Worm (Caenorhabditis elegans): ENCODE measurements around the gene set-6.
"Not testable (repeated sequence)": the region's sequence is repeated elsewhere in the genome, so short reads cannot be mapped to it uniquely, and the experiment has no call there.

Gene set-6

DNA sequence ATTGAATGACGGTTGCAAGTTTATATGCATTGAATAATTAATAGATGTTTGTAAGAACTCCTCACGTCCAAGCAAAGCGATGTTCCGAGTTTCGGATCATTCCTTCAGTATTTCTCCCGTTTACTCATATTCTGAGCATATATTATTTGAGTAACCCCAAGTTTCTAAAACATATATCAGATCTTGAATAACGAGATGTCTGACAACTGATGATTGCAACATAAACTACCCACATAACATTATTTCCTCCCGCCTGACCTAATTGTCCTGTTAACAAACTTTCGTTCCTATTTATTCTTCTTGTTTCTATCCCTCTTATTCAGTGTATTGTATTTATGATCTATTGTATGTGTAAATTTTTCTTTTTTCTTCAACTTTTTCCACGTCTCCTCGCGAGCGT lies 13.4 kb downstream of the set-6 start, which contains the start of gene C49F5.13:
Gene C49F5.13 (plus strand): TSS at position 301 of the 400 bp plus-strand sequence.
- TF ChIP-seq ztf-4 (tag; optimal IDR thresholded peaks at IDR 0.05); sup-37 (GFP tag; optimal IDR thresholded peaks at IDR 0.05); unc-86 (tag; optimal IDR thresholded peaks at IDR 0.05): not testable (repeated sequence)

DNA sequence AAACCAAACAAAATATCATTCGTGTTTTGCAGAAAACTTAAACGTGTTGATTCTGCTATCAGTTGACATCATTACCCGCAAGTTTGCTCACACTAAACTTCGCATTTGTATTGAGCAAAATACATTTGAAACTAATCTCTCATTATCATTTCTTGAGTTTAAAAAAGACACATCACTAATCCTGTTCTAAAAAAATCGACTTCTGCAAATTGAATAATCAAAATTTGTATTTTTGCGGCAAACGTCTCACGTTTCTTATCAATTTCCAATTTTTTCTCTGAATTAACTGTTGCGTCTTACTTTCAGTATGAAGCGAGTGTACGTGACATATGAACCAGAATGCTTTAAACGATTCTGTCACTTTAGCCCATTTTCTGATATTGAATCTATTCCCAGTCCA lies 14.6 kb downstream of the set-6 start, which contains the start of gene C49F5.8:
Gene C49F5.8 (plus strand): TSS at position 301 of the 400 bp plus-strand sequence.
- TF ChIP-seq nhr-28 (tag; optimal IDR thresholded peaks at IDR 0.05) (no peak), elt-2 (tag; optimal IDR thresholded peaks at IDR 0.05) (peak; percentile 18)

DNA sequence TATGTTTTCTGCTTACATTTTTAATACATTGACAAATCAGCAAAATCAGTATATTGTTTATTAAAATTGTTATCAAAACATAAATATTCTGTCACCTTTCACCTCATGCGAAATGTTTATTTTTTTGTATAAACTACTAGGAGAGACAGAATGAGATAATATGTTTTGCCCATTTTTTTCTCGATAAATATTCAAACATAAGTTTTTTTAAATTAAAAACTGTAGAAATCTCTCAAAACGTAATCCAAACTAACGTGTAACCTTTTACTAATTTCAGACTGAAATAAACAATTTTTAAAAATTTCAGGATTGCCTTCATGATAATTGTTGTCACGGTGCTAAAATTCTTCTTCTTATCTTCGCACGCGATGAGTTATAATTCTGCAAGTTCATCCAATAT lies 17.2 kb downstream of the set-6 start, which contains the start of gene T08D10.5:
Gene T08D10.5 (plus strand): TSS at position 301 of the 400 bp plus-strand sequence.
- TF ChIP-seq efl-1 (optimal IDR thresholded peaks at IDR 0.05), result no peak
- no peak for TF ChIP-seq efl-1 (GFP tag; optimal IDR thresholded peaks at IDR 0.05 in 1 of 2)
- TF ChIP-seq dsc-1 (tag; optimal IDR thresholded peaks at IDR 0.05), result no peak
- no peak for TF ChIP-seq C04F5.9 (tag; optimal IDR thresholded peaks at IDR 0.05)
- TF ChIP-seq ama-1 (optimal IDR thresholded peaks at IDR 0.05), result no peak
- no peak for TF ChIP-seq nhr-85 (tag)
- no peak for TF ChIP-seq C34B4.2 (tag; optimal IDR thresholded peaks at IDR 0.05)
- TF ChIP-seq zip-4 (GFP tag; optimal IDR thresholded peaks at IDR 0.05), result no peak
- TF ChIP-seq sox-4 (tag; optimal IDR thresholded peaks at IDR 0.05), result no peak
- no peak for TF ChIP-seq pax-3 (tag; optimal IDR thresholded peaks at IDR 0.05)
- no peak for TF ChIP-seq F16B12.6 (tag; optimal IDR thresholded peaks at IDR 0.05)
- TF ChIP-seq tlp-1 (tag; optimal IDR thresholded peaks at IDR 0.05), result no peak
- TF ChIP-seq snu-23 (GFP tag; optimal IDR thresholded peaks at IDR 0.05), result no peak
- no peak for TF ChIP-seq elt-3 (tag; optimal IDR thresholded peaks at IDR 0.05)
- TF ChIP-seq hlh-4 (tag; optimal IDR thresholded peaks at IDR 0.05), result no peak
- TF ChIP-seq ceh-90 (tag; optimal IDR thresholded peaks at IDR 0.05), result no peak
- no peak for TF ChIP-seq unc-130 (tag; optimal IDR thresholded peaks at IDR 0.05)
- TF ChIP-seq nhr-28 (tag; optimal IDR thresholded peaks at IDR 0.05), result no peak
- TF ChIP-seq fkh-8 (tag; optimal IDR thresholded peaks at IDR 0.05), result no peak
- TF ChIP-seq fkh-10 (GFP tag; optimal IDR thresholded peaks at IDR 0.05), result no peak
- TF ChIP-seq nhr-12 (tag; optimal IDR thresholded peaks at IDR 0.05), result no peak

- no peak for TF ChIP-seq hlh-17 (GFP tag; optimal IDR thresholded peaks at IDR 0.05; ENCODE audit: borderline replicate concordance)
- TF ChIP-seq fos-1 (tag; optimal IDR thresholded peaks at IDR 0.05), result no peak
- no peak for TF ChIP-seq ceh-63 (GFP tag; optimal IDR thresholded peaks at IDR 0.05)
- TF ChIP-seq nhr-77 (tag; optimal IDR thresholded peaks at IDR 0.05), result no peak
- no peak for TF ChIP-seq nhr-84 (tag; optimal IDR thresholded peaks at IDR 0.05)
- TF ChIP-seq ceh-88 (GFP tag; IDR thresholded peaks at IDR 0.05), result no peak
- no peak for TF ChIP-seq hlh-4 (tag; optimal IDR thresholded peaks at IDR 0.05)
- TF ChIP-seq tlp-1 (tag; optimal IDR thresholded peaks at IDR 0.05), result no peak
Observed at ce11 chrX:11955125-11955524, 19.4 kb downstream of the set-6 start, which contains the start of gene T08D10.3. Gene T08D10.3 (plus strand): TSS chrX:11955425.

ce11 chrX:11953229-11953628 lies 21.2 kb downstream of the set-6 start, which contains the start of gene T08D10.4:
Gene T08D10.4 (minus strand): TSS chrX:11953329.
- TF ChIP-seq isw-1 (GFP tag; IDR thresholded peaks at IDR 0.05), result no peak
- TF ChIP-seq pax-3 (tag; optimal IDR thresholded peaks at IDR 0.05), result no peak
- no peak for TF ChIP-seq C04F5.9 (tag; optimal IDR thresholded peaks at IDR 0.05)
- TF ChIP-seq mab-9 (GFP tag; IDR thresholded peaks at IDR 0.05), result no peak
- TF ChIP-seq swsn-7 (tag; optimal IDR thresholded peaks at IDR 0.05), result no peak
- no peak for TF ChIP-seq mdl-1 (tag; optimal IDR thresholded peaks at IDR 0.05)
- TF ChIP-seq ceh-82 (tag; optimal IDR thresholded peaks at IDR 0.05), result no peak
- no peak for TF ChIP-seq aly-2 (tag; optimal IDR thresholded peaks at IDR 0.05)
- no peak for TF ChIP-seq unc-130 (tag; optimal IDR thresholded peaks at IDR 0.05)

All from whole organism, L1 larva.